Fruit fly (Drosophila melanogaster) whole organism, prepupa: ENCODE results near the gene Idgf2.

Experiments
- Blimp-1 ChIP-seq: fragments of 200-800 bp; sonication (Bioruptor generic); optimal IDR thresholded peaks from 3 replicates; lab custom pipeline; 2017; ENCODE audit warnings: missing biosample characterization, missing genetic modification characterization, mild to moderate bottlenecking, moderate library complexity, missing genetic modification reagents
- CG10631 ChIP-seq: fragments of 200-800 bp; sonication (Bioruptor generic); optimal IDR thresholded peaks from 2 replicates; lab custom pipeline; 2016; ENCODE audit warnings: missing biosample characterization, missing genetic modification characterization
- CG10669 ChIP-seq: fragments of 200-800 bp; sonication (Bioruptor generic); optimal IDR thresholded peaks from 3 replicates; lab custom pipeline; 2018; ENCODE audit warnings: missing biosample characterization, mild to moderate bottlenecking, missing genetic modification characterization, moderate library complexity
- CG11294 ChIP-seq: fragments of 200-800 bp; sonication (Bioruptor generic); IDR thresholded peaks from 2 replicates; pipeline ENCODE4 v1.3.6; 2022; ENCODE audit warnings: missing biosample characterization, missing genetic modification characterization
- CG15336 ChIP-seq: fragments of 200-800 bp; sonication (Bioruptor generic); IDR thresholded peaks from 2 replicates; pipeline ENCODE4 v1.3.6; 2022; ENCODE audit warnings: missing biosample characterization, missing genetic modification characterization
- CG16779 ChIP-seq: fragments of 200-800 bp; sonication (Bioruptor generic); optimal IDR thresholded peaks from 3 replicates; lab custom pipeline; 2017; ENCODE audit warnings: missing biosample characterization, mild to moderate bottlenecking, missing genetic modification characterization
- CG3032 ChIP-seq: fragments of 200-800 bp; optimal IDR thresholded peaks from 2 replicates; lab custom pipeline; 2019; ENCODE audit warnings: missing biosample characterization, mild to moderate bottlenecking, missing genetic modification characterization, moderate library complexity
- CG31627 ChIP-seq: fragments of 200-800 bp; sonication (Bioruptor generic); optimal IDR thresholded peaks from 3 replicates; lab custom pipeline; 2016; ENCODE audit warnings: missing biosample characterization, missing genetic modification characterization
- CG32006 ChIP-seq: fragments of 200-800 bp; sonication (Bioruptor generic); optimal IDR thresholded peaks from 3 replicates; lab custom pipeline; 2017; ENCODE audit warnings: missing biosample characterization, mild to moderate bottlenecking, missing genetic modification characterization
- CG34406 ChIP-seq: fragments of 200-800 bp; sonication (Bioruptor generic); optimal IDR thresholded peaks from 3 replicates; lab custom pipeline; 2016; ENCODE audit warnings: missing biosample characterization, missing genetic modification characterization
- CG6276 ChIP-seq: fragments of 200-800 bp; sonication (Bioruptor generic); optimal IDR thresholded peaks from 2 replicates; lab custom pipeline; 2017; ENCODE audit warnings: missing biosample characterization, mild to moderate bottlenecking, missing genetic modification characterization
- CG6792 ChIP-seq: fragments of 200-800 bp; sonication (Bioruptor generic); optimal IDR thresholded peaks from 3 replicates; lab custom pipeline; 2016; ENCODE audit warnings: missing biosample characterization, missing genetic modification characterization
- CG6808 ChIP-seq: fragments of 200-800 bp; sonication (Bioruptor generic); optimal IDR thresholded peaks from 3 replicates; lab custom pipeline; 2017; ENCODE audit warnings: missing biosample characterization, missing genetic modification characterization, mild to moderate bottlenecking, moderate library complexity, missing genetic modification reagents
- CG7368 ChIP-seq: fragments of 200-800 bp; sonication (Bioruptor generic); optimal IDR thresholded peaks from 3 replicates; lab custom pipeline; 2016; ENCODE audit warnings: missing biosample characterization, missing genetic modification characterization
- CG8119 ChIP-seq: fragments of 200-800 bp; sonication (Bioruptor generic); IDR thresholded peaks from 3 replicates; pipeline ENCODE4 v1.3.6; 2022; ENCODE audit warnings: missing biosample characterization, missing genetic modification characterization
- CG9139 ChIP-seq: fragments of 200-800 bp; sonication (Bioruptor generic); optimal IDR thresholded peaks from 3 replicates; lab custom pipeline; 2017; ENCODE audit warnings: missing biosample characterization, mild to moderate bottlenecking, missing genetic modification characterization
- Eip75B ChIP-seq: fragments of 200-800 bp; sonication (Bioruptor generic); optimal IDR thresholded peaks from 3 replicates; lab custom pipeline; 2016; ENCODE audit warnings: missing biosample characterization, missing genetic modification characterization
- Eip78C ChIP-seq: fragments of 200-800 bp; sonication (Bioruptor generic); peaks from one replicate; lab custom pipeline; 2016; ENCODE audit warnings: missing biosample characterization, missing genetic modification characterization
- Eip93F ChIP-seq: fragments of 200-800 bp; sonication (Bioruptor generic); optimal IDR thresholded peaks from 2 replicates; lab custom pipeline; 2016; ENCODE audit warnings: missing biosample characterization, mild to moderate bottlenecking, missing genetic modification characterization
- Ets21C ChIP-seq: fragments of 200-800 bp; sonication (Bioruptor generic); optimal IDR thresholded peaks from 3 replicates; lab custom pipeline; 2016; ENCODE audit warnings: missing biosample characterization, missing genetic modification characterization
- Ets96B ChIP-seq: fragments of 200-800 bp; optimal IDR thresholded peaks from 2 replicates; lab custom pipeline; 2019; ENCODE audit warnings: missing biosample characterization, mild to moderate bottlenecking, missing genetic modification characterization, moderate library complexity
- Gug ChIP-seq: fragments of 200-800 bp; sonication (Bioruptor generic); IDR thresholded peaks from 2 replicates; pipeline ENCODE4 v1.3.6; 2022; ENCODE audit warnings: missing biosample characterization, missing genetic modification characterization
- Hr38 ChIP-seq: sonication (Bioruptor generic); optimal IDR thresholded peaks from 2 replicates; lab custom pipeline; 2016; ENCODE audit warnings: missing biosample characterization, missing genetic modification characterization
- Hr39 ChIP-seq: fragments of 200-800 bp; sonication (Bioruptor generic); optimal IDR thresholded peaks from 2 replicates; lab custom pipeline; 2016; ENCODE audit warnings: missing biosample characterization, missing genetic modification characterization
- Hr4 ChIP-seq: fragments of 200-800 bp; sonication (Bioruptor generic); optimal IDR thresholded peaks from 3 replicates; lab custom pipeline; 2016; ENCODE audit warnings: missing biosample characterization, missing genetic modification characterization
- Lpt ChIP-seq: fragments of 200-800 bp; sonication (Bioruptor generic); optimal IDR thresholded peaks from 3 replicates; lab custom pipeline; 2016; ENCODE audit warnings: missing biosample characterization, missing genetic modification characterization
- Met ChIP-seq: fragments of 200-800 bp; sonication (Bioruptor generic); optimal IDR thresholded peaks from 3 replicates; lab custom pipeline; 2016; ENCODE audit warnings: missing biosample characterization, missing genetic modification characterization
- OdsH ChIP-seq: fragments of 200-800 bp; sonication (Bioruptor generic); optimal IDR thresholded peaks from 3 replicates; lab custom pipeline; 2016; ENCODE audit warnings: missing biosample characterization, missing genetic modification characterization
- Sox102F ChIP-seq: fragments of 200-800 bp; sonication (Bioruptor generic); optimal IDR thresholded peaks from 2 replicates; lab custom pipeline; 2016; ENCODE audit warnings: missing biosample characterization, mild to moderate bottlenecking, missing genetic modification characterization
- Sox14 ChIP-seq: fragments of 200-800 bp; sonication (Bioruptor generic); optimal IDR thresholded peaks from 3 replicates; lab custom pipeline; 2016; ENCODE audit warnings: missing biosample characterization, missing genetic modification characterization
- Sox15 ChIP-seq: fragments of 200-800 bp; sonication (Bioruptor generic); optimal IDR thresholded peaks from 3 replicates; lab custom pipeline; 2016; ENCODE audit warnings: missing biosample characterization, missing genetic modification characterization
- acj6 ChIP-seq: fragments of 200-800 bp; sonication (Bioruptor generic); optimal IDR thresholded peaks from 3 replicates; lab custom pipeline; 2016; ENCODE audit warnings: missing biosample characterization, missing genetic modification characterization
- dac ChIP-seq: fragments of 200-800 bp; sonication (Bioruptor generic); optimal IDR thresholded peaks from 2 replicates; lab custom pipeline; 2017; ENCODE audit warnings: missing biosample characterization, mild to moderate bottlenecking, missing genetic modification characterization
- eg ChIP-seq: fragments of 200-800 bp; sonication (Bioruptor generic); IDR thresholded peaks from 3 replicates; pipeline ENCODE4 v1.3.6; 2022; ENCODE audit warnings: missing biosample characterization, missing genetic modification characterization
- esn ChIP-seq: fragments of 200-800 bp; sonication (Bioruptor generic); optimal IDR thresholded peaks from 2 replicates; lab custom pipeline; 2016; ENCODE audit warnings: missing biosample characterization, mild to moderate bottlenecking, missing genetic modification characterization, moderate library complexity
- fd59A ChIP-seq: fragments of 200-800 bp; sonication (Bioruptor generic); optimal IDR thresholded peaks from 2 replicates; lab custom pipeline; 2017; ENCODE audit warnings: missing biosample characterization, mild to moderate bottlenecking, missing genetic modification characterization, missing genetic modification reagents
- fkh ChIP-seq: fragments of 200-800 bp; sonication (Bioruptor generic); optimal IDR thresholded peaks from 3 replicates; lab custom pipeline; 2017; ENCODE audit warnings: missing biosample characterization, mild to moderate bottlenecking, missing genetic modification characterization, moderate library complexity
- lz ChIP-seq: fragments of 200-800 bp; sonication (Bioruptor generic); optimal IDR thresholded peaks from 3 replicates; lab custom pipeline; 2016; ENCODE audit warnings: missing biosample characterization, missing genetic modification characterization
- pdm3 ChIP-seq: fragments of 200-800 bp; sonication (Bioruptor generic); optimal IDR thresholded peaks from 3 replicates; lab custom pipeline; 2016; ENCODE audit warnings: missing biosample characterization, missing genetic modification characterization
- spab ChIP-seq: fragments of 200-800 bp; sonication (Bioruptor generic); optimal IDR thresholded peaks from 2 replicates; lab custom pipeline; 2017; ENCODE audit warnings: missing biosample characterization, mild to moderate bottlenecking, missing genetic modification characterization, missing genetic modification reagents
- ss ChIP-seq, 2 experiments: fragments of 200-800 bp; sonication (Bioruptor generic); optimal IDR thresholded peaks; 2 replicates in 1 of 2; 3 replicates in 1 of 2; lab custom pipeline; 2017 to 2018; ENCODE audit warnings: mild to moderate bottlenecking in 2 of 2, missing biosample characterization in 2 of 2, missing genetic modification characterization in 2 of 2, moderate library complexity in 1 of 2
- svp ChIP-seq: fragments of 200-800 bp; sonication (Bioruptor generic); peaks from one replicate; lab custom pipeline; 2016; ENCODE audit warnings: missing biosample characterization, missing genetic modification characterization

Idgf2 gene

DNA sequence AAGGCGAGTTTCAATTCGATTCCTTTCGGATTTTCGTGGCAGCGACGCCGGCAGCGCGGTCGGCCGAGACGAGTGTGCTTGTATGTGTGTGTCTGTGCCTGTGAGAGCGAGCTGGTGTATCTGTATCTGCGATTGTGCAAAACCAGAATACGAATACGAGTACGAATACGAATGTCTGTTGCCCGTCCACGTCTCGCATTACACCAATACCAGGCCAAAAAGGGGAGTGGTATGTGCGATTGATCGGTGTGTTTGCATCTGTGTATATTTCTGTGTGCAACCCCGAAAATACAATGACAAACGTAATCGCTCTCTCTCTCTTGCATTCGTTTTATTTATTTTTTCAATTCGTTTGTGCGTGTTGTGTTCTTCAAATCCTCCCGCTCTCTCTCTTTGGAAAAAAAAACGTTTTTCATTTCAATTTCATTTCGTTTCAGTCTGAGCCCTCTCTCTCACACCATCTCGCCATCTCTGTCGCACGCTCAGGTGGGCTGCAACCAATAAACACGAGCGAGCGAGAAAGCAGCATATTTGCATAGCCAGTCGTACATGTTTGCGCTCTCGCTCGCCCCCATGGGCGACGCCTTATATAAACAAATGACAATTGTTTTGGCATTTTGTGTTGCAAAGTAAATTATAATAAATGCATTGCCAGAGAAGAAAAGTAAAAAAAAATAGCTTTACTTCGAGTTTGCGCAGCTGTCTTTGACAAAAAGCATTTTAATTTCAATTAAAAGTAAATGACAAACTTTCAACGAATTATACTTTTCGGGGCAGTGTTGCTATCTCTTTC, 39.1 kb downstream of the Idgf2 start (continued):
- peak; percentile 17 for TF ChIP-seq spab
- peak; percentile 36 for TF ChIP-seq Ets96B
- peak; percentile 17; the same call in 1 of the 2 replicates for TF ChIP-seq CG15336
- peak; percentile 45 for TF ChIP-seq CG10669 (GFP tag; lab: Kevin White, UChicago)
- TF ChIP-seq CG9139 = peak; percentile 15
- peak; percentile 56 for TF ChIP-seq Sox14 (GFP tag; lab: Kevin White, UChicago)
- TF ChIP-seq Sox15 = no peak
- TF ChIP-seq Met (GFP tag; lab: Kevin White, UChicago) = peak; percentile 23
- no peak for TF ChIP-seq fd59A
- TF ChIP-seq Hr38 (GFP tag; lab: Kevin White, UChicago) = no peak
- TF ChIP-seq Hr4 (GFP tag; lab: Kevin White, UChicago) = no peak
- peak; percentile 64 for TF ChIP-seq dac
- TF ChIP-seq Eip78C (GFP tag; lab: Kevin White, UChicago) = peak; percentile 70
- TF ChIP-seq Hr39 (GFP tag; lab: Kevin White, UChicago) = peak; percentile 24
- TF ChIP-seq Eip75B (GFP tag; lab: Kevin White, UChicago) = peak; percentile 15
- TF ChIP-seq CG3032 = peak; percentile 25
- no peak for TF ChIP-seq CG11294 (GFP tag; lab: Robert Waterston, UW)
- peak; percentile 39 for TF ChIP-seq CG32006 (GFP tag; lab: Kevin White, UChicago)
- TF ChIP-seq Gug (GFP tag; lab: Robert Waterston, UW) = peak; percentile 43
- TF ChIP-seq CG10631 (GFP tag; lab: Kevin White, UChicago) = peak; percentile 39

- peak; percentile 48 for TF ChIP-seq Sox14 (GFP tag; lab: Kevin White, UChicago)
- TF ChIP-seq CG8119 (GFP tag; lab: Robert Waterston, UW) = 0 out of 3 replicates have a peak, but pooled peaks have one; percentile 20
- no peak for TF ChIP-seq CG7368
- TF ChIP-seq lz = peak; percentile 5
- peak; percentile 64 for TF ChIP-seq CG6276
- TF ChIP-seq CG10669 (GFP tag; lab: Kevin White, UChicago) = no peak
- TF ChIP-seq ss (GFP tag; optimal IDR thresholded peaks at IDR 0.05; lab: Kevin White, UChicago) = peak; percentile 16 to 66
- TF ChIP-seq CG3032 = peak; percentile 17
- no peak for TF ChIP-seq fkh (GFP tag; lab: Kevin White, UChicago)
- TF ChIP-seq pdm3 (GFP tag; lab: Kevin White, UChicago) = peak; percentile 7
- TF ChIP-seq CG6808 (GFP tag; lab: Kevin White, UChicago) = peak; percentile 35
- no peak for TF ChIP-seq Hr39 (GFP tag; lab: Kevin White, UChicago)
- peak; percentile 22; the same call in 1 of the 2 replicates for TF ChIP-seq CG15336
- TF ChIP-seq CG9139 = peak; percentile 10
Measured at dm6 chr2L:16487571-16488276, 40.6 kb downstream of the Idgf2 start, which contains the start of gene Nepl8. TSS of gene Nepl8 (plus strand) at chr2L:16488148.

dm6 chr2L:16491123-16491751, 44.1 kb downstream of the Idgf2 start, which contains the start of gene Tpr2:
TSS of gene Tpr2 (plus strand) at chr2L:16491540.
- peak; percentile 13 for TF ChIP-seq Hr4 (GFP tag; lab: Kevin White, UChicago)
- peak; percentile 72 for TF ChIP-seq Eip78C (GFP tag; lab: Kevin White, UChicago)
- peak; percentile 39 for TF ChIP-seq CG31627 (GFP tag; lab: Kevin White, UChicago)
- peak; percentile 17 for TF ChIP-seq CG34406 (GFP tag; lab: Kevin White, UChicago)
- TF ChIP-seq CG32006 (GFP tag; lab: Kevin White, UChicago) = peak; percentile 6
- TF ChIP-seq OdsH = peak; percentile 21
- TF ChIP-seq CG3032 = peak; percentile 26
- TF ChIP-seq Met (GFP tag; lab: Kevin White, UChicago) = peak; percentile 21
- TF ChIP-seq fkh (GFP tag; lab: Kevin White, UChicago) = no peak
- TF ChIP-seq Blimp-1 = no peak
- peak; percentile 30 for TF ChIP-seq pdm3 (GFP tag; lab: Kevin White, UChicago)
- 0 out of 3 replicates have a peak, but pooled peaks have one; percentile 30 for TF ChIP-seq eg (GFP tag; lab: Robert Waterston, UW)
- TF ChIP-seq CG16779 (tag; lab: Kevin White, UChicago) = peak; percentile 12
- peak; percentile 9 for TF ChIP-seq Lpt (GFP tag; lab: Kevin White, UChicago)
- peak; percentile 73 for TF ChIP-seq svp (GFP tag; lab: Kevin White, UChicago)
- peak; percentile 55 for TF ChIP-seq lz
- TF ChIP-seq Eip93F (GFP tag; lab: Kevin White, UChicago) = no peak
- no peak for TF ChIP-seq CG7368
- TF ChIP-seq Sox102F (GFP tag; lab: Kevin White, UChicago) = peak; percentile 62
- peak; percentile 23 for TF ChIP-seq acj6 (GFP tag; lab: Kevin White, UChicago)
- TF ChIP-seq Ets21C = peak; percentile 46
- peak; percentile 57 for TF ChIP-seq esn
- no peak for TF ChIP-seq Eip75B (GFP tag; lab: Kevin White, UChicago)
- no peak for TF ChIP-seq CG6792
- TF ChIP-seq ss (GFP tag; optimal IDR thresholded peaks at IDR 0.05; lab: Kevin White, UChicago) = no peak
- TF ChIP-seq CG15336 = no peak; the same call in 1 of the 2 replicates
- TF ChIP-seq CG8119 (GFP tag; lab: Robert Waterston, UW) = peak; percentile 25; the same call in 1 of the 3 replicates
